Worm (Caenorhabditis elegans) whole organism, L4/young adult: Measurements from ENCODE around the gene T25D10.1.

Experiments
- W03F9.2 ChIP-seq: fragments of 150-350 bp; optimal IDR thresholded peaks from 2 replicates; lab custom pipeline; 2014; ENCODE audit warnings: missing biosample characterization, missing genetic modification characterization
- him-1 ChIP-seq: sonication (generic microtip); optimal IDR thresholded peaks from 2 replicates; lab custom pipeline; 2016; ENCODE audit warnings: missing genotype, missing genetic modification reagents, missing genetic modification characterization, missing compliant biosample characterization

- no peak for TF ChIP-seq W03F9.2
- TF ChIP-seq him-1 (tag; lab: Kevin White, UChicago), result no peak
Measured at ce11 chrII:6403233-6403632, at the start of gene T25D10.1.
